Fruit fly (Drosophila melanogaster): ENCODE results near the gene Ilp6.

The Ilp6 gene

DNA sequence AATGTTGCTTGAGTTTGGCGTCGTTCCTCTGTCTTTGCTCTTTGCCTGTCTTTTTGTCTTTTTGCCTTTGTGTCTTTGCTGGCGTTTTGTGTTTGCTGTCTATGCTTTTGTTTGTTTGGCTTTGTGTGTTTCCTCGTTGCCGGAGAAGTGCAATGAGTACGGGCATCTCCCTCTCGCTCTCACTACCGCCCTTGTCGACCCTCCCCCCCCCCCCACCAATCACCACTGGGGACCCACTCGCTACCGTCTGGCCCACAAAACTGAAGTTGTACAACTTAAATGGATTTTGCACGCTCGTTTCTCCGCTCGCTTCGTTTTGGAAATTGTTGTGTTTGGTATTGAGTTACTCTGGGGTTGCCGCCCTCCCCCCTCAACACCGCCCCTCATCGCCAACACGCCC, 27.7 kb downstream of the Ilp6 start:
- no peak for TF ChIP-seq brk (GFP tag; optimal IDR thresholded peaks at IDR 0.05)
- TF ChIP-seq Hr83 (GFP tag; optimal IDR thresholded peaks at IDR 0.05; ENCODE audit: poor library complexity, severe bottlenecking) = no peak
- TF ChIP-seq dl (GFP tag; optimal IDR thresholded peaks at IDR 0.05; ENCODE audit: insufficient read depth in 1 of 2, partially characterized antibody in 2 of 2) = no peak
- TF ChIP-seq sage (GFP tag; optimal IDR thresholded peaks at IDR 0.05) = no peak
- TF ChIP-seq sv (GFP tag; optimal IDR thresholded peaks at IDR 0.05) = no peak
- no peak for TF ChIP-seq tai (GFP tag; optimal IDR thresholded peaks at IDR 0.05)
- TF ChIP-seq N (GFP tag; optimal IDR thresholded peaks at IDR 0.05) = no peak
- no peak for TF ChIP-seq Mio (GFP tag; optimal IDR thresholded peaks at IDR 0.05)
- no peak for TF ChIP-seq pan (optimal IDR thresholded peaks at IDR 0.05)
- no peak for TF ChIP-seq Rel (GFP tag; optimal IDR thresholded peaks at IDR 0.05)
- no peak for TF ChIP-seq Rel (tag; optimal IDR thresholded peaks at IDR 0.05)
- TF ChIP-seq foxo (GFP tag; optimal IDR thresholded peaks at IDR 0.05) = no peak
- TF ChIP-seq dsf (GFP tag; optimal IDR thresholded peaks at IDR 0.05; ENCODE audit: borderline replicate concordance) = no peak
- TF ChIP-seq HLH106 (tag; optimal IDR thresholded peaks at IDR 0.05) = no peak
- no peak for TF ChIP-seq CG9705 (GFP tag; optimal IDR thresholded peaks at IDR 0.05)
- TF ChIP-seq Dfd (GFP tag; optimal IDR thresholded peaks at IDR 0.05) = no peak
- TF ChIP-seq OdsH (GFP tag; optimal IDR thresholded peaks at IDR 0.05) = no peak

DNA sequence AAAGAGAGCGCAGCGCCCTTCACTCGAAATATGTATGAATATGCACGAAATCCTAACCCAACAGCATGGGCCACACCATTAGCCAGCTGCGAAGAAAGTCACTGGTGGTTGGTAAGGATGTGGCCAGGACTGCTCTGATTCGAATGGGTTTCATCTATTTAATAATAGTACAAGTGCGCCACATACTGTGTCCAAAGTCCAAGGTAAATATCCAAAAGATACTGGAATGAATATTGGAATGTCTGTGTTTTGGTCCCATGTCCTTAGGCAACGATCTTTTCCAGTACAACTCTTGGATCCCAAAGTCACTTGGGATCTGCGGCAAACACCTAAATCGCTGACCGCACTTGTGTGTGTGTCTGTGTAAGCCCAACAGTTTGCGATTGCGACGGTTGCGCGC, 28.2 kb downstream of the Ilp6 start:
- TF ChIP-seq Vsx2 (GFP tag; optimal IDR thresholded peaks at IDR 0.05; ENCODE audit: partially characterized antibody) = no peak
- TF ChIP-seq Hr78 (GFP tag; optimal IDR thresholded peaks at IDR 0.05) = no peak
- peak; percentile 78 for TF ChIP-seq OdsH (GFP tag; optimal IDR thresholded peaks at IDR 0.05)
- TF ChIP-seq Mio (GFP tag; optimal IDR thresholded peaks at IDR 0.05) = no peak
- peak; percentile 83 for TF ChIP-seq HLH106 (tag; optimal IDR thresholded peaks at IDR 0.05)
- TF ChIP-seq dl (GFP tag; optimal IDR thresholded peaks at IDR 0.05; ENCODE audit: insufficient read depth in 1 of 2, partially characterized antibody in 2 of 2) = no peak
- peak; percentile 77 for TF ChIP-seq rgr (GFP tag; optimal IDR thresholded peaks at IDR 0.05)
- TF ChIP-seq Sp1 (GFP tag; optimal IDR thresholded peaks at IDR 0.05) = peak; percentile 83
- TF ChIP-seq tai (GFP tag; optimal IDR thresholded peaks at IDR 0.05) = no peak
- peak; percentile 12 for TF ChIP-seq brk (GFP tag; optimal IDR thresholded peaks at IDR 0.05)
- TF ChIP-seq psq (GFP tag; optimal IDR thresholded peaks at IDR 0.05) = peak; percentile 72
- TF ChIP-seq ey (GFP tag; optimal IDR thresholded peaks at IDR 0.05) = peak; percentile 88
- TF ChIP-seq h (GFP tag; optimal IDR thresholded peaks at IDR 0.05) = peak; percentile 80
- peak; percentile 24 for TF ChIP-seq CG32264 (GFP tag; optimal IDR thresholded peaks at IDR 0.05)
- peak; percentile 77 for TF ChIP-seq br (GFP tag; optimal IDR thresholded peaks at IDR 0.05)
- peak; percentile 91 for TF ChIP-seq fru (GFP tag; optimal IDR thresholded peaks at IDR 0.05)
- TF ChIP-seq woc (GFP tag; optimal IDR thresholded peaks at IDR 0.05) = peak; percentile 77
- TF ChIP-seq Dfd (GFP tag; optimal IDR thresholded peaks at IDR 0.05) = no peak
- peak; percentile 18 for TF ChIP-seq dsf (GFP tag; optimal IDR thresholded peaks at IDR 0.05; ENCODE audit: borderline replicate concordance)
- no peak for TF ChIP-seq Jra (GFP tag; optimal IDR thresholded peaks at IDR 0.05)
- TF ChIP-seq Hnf4 (GFP tag; optimal IDR thresholded peaks at IDR 0.05) = peak; percentile 63
- TF ChIP-seq sage (GFP tag; optimal IDR thresholded peaks at IDR 0.05) = peak; percentile 27
- TF ChIP-seq CG9705 (GFP tag; optimal IDR thresholded peaks at IDR 0.05) = peak; percentile 45
- peak; percentile 80 for TF ChIP-seq dmrt93B (GFP tag; optimal IDR thresholded peaks at IDR 0.05)
- no peak for TF ChIP-seq Hr83 (GFP tag; optimal IDR thresholded peaks at IDR 0.05; ENCODE audit: poor library complexity, severe bottlenecking)
- TF ChIP-seq sv (GFP tag; optimal IDR thresholded peaks at IDR 0.05) = peak; percentile 43
- TF ChIP-seq foxo (GFP tag; optimal IDR thresholded peaks at IDR 0.05) = peak in 1 of 2 experiments; percentile 82

DNA sequence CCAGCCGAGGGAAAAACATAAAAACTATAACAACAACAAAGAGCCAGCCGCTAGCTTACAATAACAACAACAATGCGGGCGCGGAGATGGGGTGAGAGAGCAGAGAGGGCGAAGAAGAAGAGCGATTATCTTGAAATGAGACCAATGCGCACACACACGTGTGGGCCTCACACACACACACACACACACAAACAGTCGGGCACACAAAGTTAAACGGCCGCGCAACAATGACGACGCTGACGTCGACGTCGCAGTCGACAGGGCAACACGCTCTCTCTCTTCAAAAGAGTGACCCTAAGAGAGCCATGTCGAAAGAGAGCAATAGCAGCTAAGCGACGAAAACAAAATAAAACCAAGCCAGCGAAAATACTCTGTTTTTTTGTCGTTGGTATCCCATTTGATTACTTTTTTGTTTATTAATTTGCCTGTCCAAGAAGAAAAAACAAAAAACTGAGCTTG, 28.6 kb downstream of the Ilp6 start:
- TF ChIP-seq Rel (GFP tag; optimal IDR thresholded peaks at IDR 0.05) (peak; percentile 45), Rel (tag; optimal IDR thresholded peaks at IDR 0.05) (peak; percentile 57), Mio (GFP tag; optimal IDR thresholded peaks at IDR 0.05) (no peak), h (GFP tag; optimal IDR thresholded peaks at IDR 0.05) (no peak), dl (GFP tag; optimal IDR thresholded peaks at IDR 0.05; ENCODE audit: insufficient read depth in 1 of 2, partially characterized antibody in 2 of 2) (peak; percentile 29 to 62), N (GFP tag; optimal IDR thresholded peaks at IDR 0.05) (peak; percentile 44), CrebA (GFP tag; optimal IDR thresholded peaks at IDR 0.05; ENCODE audit: borderline replicate concordance) (peak; percentile 47), fru (GFP tag; optimal IDR thresholded peaks at IDR 0.05) (no peak), usp (GFP tag; optimal IDR thresholded peaks at IDR 0.05) (no peak), Vsx2 (GFP tag; optimal IDR thresholded peaks at IDR 0.05; ENCODE audit: partially characterized antibody) (no peak), pan (optimal IDR thresholded peaks at IDR 0.05) (no peak), Myc (optimal IDR thresholded peaks at IDR 0.05) (no peak), ey (GFP tag; optimal IDR thresholded peaks at IDR 0.05) (no peak), Dif (GFP tag; optimal IDR thresholded peaks at IDR 0.05; ENCODE audit: partially characterized antibody) (peak; percentile 82)

All from whole organism, wandering third instar larva.